Worm (Caenorhabditis elegans): ENCODE measurements around the gene srt-54.
A peak's percentile ranks its signal among the peaks of the same experiment; 100 is the strongest.

Gene srt-54

DNA sequence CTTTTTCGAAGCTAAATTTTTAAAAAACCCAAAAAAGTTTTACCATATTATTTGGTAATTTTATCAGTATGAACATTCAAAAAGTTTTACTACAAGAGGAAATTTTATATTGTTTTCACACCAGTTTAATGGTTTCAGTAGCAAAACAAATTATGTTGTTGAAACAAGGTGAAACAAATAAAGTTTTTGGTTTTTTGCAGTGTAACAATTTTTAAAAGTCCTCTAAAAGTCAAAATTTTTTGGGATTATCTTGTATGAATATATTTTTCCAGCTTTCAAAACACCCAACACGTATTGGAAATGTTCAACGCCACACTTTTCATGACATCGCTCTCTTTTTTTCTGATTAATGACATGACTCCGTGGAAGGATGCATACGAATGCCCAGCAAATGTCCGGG is at the start of gene srt-54:
Gene srt-54, plus strand, starts transcription at position 301 of the 400 bp plus-strand sequence.
- TF ChIP-seq elt-1 (tag; optimal IDR thresholded peaks at IDR 0.05) (no peak), elt-2 (tag; optimal IDR thresholded peaks at IDR 0.05) (no peak), eor-1 (tag; optimal IDR thresholded peaks at IDR 0.05) (no peak), zag-1 (tag; optimal IDR thresholded peaks at IDR 0.05) (no peak), mml-1 (tag; optimal IDR thresholded peaks at IDR 0.05) (no peak)

DNA sequence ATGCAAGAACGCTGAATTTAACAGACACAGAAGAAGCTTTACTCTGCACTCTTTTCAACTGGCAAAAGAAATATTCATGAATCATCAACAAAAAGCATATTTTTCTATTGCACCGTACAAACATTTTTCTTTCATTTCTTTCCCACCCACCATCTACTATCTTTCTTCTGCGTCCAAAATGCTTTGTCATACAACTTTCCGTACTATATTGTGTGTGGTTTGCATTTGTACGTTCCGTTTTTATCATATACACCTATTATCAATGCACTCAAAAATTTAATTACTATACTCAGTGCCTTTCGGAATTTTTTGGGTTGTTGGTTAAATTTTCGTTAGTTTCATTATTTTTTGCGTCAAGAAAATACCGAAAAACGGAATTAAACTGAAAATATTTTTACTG is 49.4 kb upstream of the srt-54 start:
- TF ChIP-seq pqm-1 (tag; optimal IDR thresholded peaks at IDR 0.05), result peak; percentile 27
- no peak for TF ChIP-seq fkh-2 (tag; optimal IDR thresholded peaks at IDR 0.05)
- peak; percentile 41 for TF ChIP-seq elt-2 (tag; optimal IDR thresholded peaks at IDR 0.05)
- no peak for TF ChIP-seq lsy-12 (tag; optimal IDR thresholded peaks at IDR 0.05)
- no peak for TF ChIP-seq pha-4 (tag; optimal IDR thresholded peaks at IDR 0.05)
- TF ChIP-seq nhr-67 (tag; optimal IDR thresholded peaks at IDR 0.05), result no peak
- TF ChIP-seq ZK546.5 (tag; optimal IDR thresholded peaks at IDR 0.05), result no peak
- no peak for TF ChIP-seq nhr-23 (tag; optimal IDR thresholded peaks at IDR 0.05)

DNA sequence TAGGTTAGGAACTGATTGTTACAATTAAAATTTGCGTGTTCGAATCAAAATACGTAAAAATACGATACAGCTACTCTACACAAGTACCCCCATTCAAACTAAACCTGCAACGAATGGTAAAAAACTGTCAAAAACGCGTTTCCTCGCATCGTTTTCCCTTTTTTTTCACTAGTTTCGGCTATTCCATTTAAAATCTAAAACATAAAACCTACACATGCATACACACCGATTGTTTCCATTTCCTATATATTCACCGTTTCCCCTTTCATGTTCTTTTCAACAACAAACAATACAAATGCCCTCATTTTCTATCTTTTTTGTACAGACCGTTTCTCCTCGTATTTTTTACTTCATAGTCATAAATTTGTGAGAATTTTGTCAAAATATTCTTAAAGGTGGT is 48.3 kb upstream of the srt-54 start:
- TF ChIP-seq unc-39 (tag; optimal IDR thresholded peaks at IDR 0.05) (no peak), elt-2 (tag; optimal IDR thresholded peaks at IDR 0.05) (no peak), hmg-11 (tag; optimal IDR thresholded peaks at IDR 0.05) (no peak), egl-5 (tag; optimal IDR thresholded peaks at IDR 0.05) (no peak), ceh-9 (tag; optimal IDR thresholded peaks at IDR 0.05) (no peak), lsy-12 (tag; optimal IDR thresholded peaks at IDR 0.05) (no peak), ztf-11 (tag; optimal IDR thresholded peaks at IDR 0.05) (no peak), ztf-4 (tag; optimal IDR thresholded peaks at IDR 0.05) (no peak), nfya-1 (tag; optimal IDR thresholded peaks at IDR 0.05; ENCODE audit: insufficient read depth) (no peak), ceh-28 (tag; optimal IDR thresholded peaks at IDR 0.05) (no peak), elt-1 (tag; optimal IDR thresholded peaks at IDR 0.05) (no peak), fkh-2 (tag; optimal IDR thresholded peaks at IDR 0.05) (no peak), snpc-4 (tag; optimal IDR thresholded peaks at IDR 0.05) (no peak), egl-27 (tag; optimal IDR thresholded peaks at IDR 0.05) (no peak), jun-1 (tag; optimal IDR thresholded peaks at IDR 0.05) (no peak), aly-2 (tag; optimal IDR thresholded peaks at IDR 0.05) (no peak), elt-3 (tag; optimal IDR thresholded peaks at IDR 0.05) (no peak), nhr-23 (tag; optimal IDR thresholded peaks at IDR 0.05) (no peak), lin-15B (tag; optimal IDR thresholded peaks at IDR 0.05) (no peak), zag-1 (tag; optimal IDR thresholded peaks at IDR 0.05) (no peak)

DNA sequence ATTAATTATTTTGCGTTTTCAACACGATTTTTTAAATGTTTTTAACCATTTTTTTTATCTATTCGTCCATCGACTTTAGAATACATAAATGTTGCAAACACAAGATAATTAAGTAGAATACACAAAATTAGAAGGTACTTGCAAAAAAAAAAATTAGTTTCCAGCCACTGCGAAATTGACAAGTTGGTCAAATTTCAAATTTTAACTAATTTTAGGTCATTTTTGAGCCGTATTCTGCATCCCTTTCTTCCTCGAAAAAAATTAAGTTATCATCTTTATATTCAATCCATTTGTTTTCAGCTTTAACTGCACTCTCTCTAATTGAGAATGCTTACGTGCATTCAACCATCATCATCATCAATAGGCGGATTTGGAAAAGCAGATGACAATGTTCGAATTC is 47.7 kb upstream of the srt-54 start, which contains the start of gene egl-26:
Gene egl-26, plus strand, starts transcription at position 301 of the 400 bp plus-strand sequence.
- TF ChIP-seq nhr-43 (tag; optimal IDR thresholded peaks at IDR 0.05; ENCODE audit: poor library complexity, severe bottlenecking), result no peak
- TF ChIP-seq elt-1 (tag; optimal IDR thresholded peaks at IDR 0.05), result no peak
- no peak for TF ChIP-seq nhr-67 (tag; optimal IDR thresholded peaks at IDR 0.05)
- TF ChIP-seq unc-62 (GFP tag; optimal IDR thresholded peaks at IDR 0.05), result no peak

DNA sequence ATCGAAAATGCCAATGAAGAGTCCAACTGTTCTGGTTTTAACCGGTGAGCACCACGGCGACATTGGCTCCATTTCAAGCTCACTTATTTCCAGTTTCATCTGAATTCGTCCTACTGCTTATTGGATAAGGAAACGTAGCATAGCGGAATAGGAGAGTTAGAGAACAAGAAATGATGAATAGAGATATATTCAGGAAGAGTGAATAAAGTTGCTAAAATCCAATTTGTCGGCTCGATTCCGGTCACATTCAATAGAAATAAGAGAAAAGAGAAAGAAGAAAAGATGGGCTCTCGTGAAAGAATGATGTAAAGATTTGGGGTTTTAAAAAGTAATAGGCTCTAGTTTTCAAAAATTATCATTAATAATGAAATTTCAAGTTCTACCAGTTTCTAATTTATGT is 43.7 kb upstream of the srt-54 start:
- peak; percentile 95 for TF ChIP-seq fkh-10 (GFP tag; optimal IDR thresholded peaks at IDR 0.05)
- no peak for TF ChIP-seq nhr-28 (tag; optimal IDR thresholded peaks at IDR 0.05)

DNA sequence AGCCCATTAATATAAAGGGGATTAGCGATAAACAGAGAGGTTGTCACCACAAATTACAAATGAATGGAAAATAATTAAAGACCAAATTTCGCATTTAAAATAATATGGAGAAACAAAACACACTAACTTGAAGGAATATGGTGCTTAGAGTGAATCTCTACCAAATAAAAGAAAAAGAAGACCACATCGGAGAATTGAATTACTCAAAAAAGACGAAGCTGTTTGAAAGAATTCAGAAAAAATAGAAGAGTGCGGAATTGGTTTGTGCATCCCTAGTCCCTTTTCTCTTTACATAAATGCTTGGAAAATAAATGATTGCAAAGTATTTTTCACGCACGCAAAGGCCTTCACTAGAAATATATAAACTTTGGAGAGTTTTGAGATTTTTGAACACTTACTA is 43.1 kb upstream of the srt-54 start:
- no peak for TF ChIP-seq fos-1 (tag; optimal IDR thresholded peaks at IDR 0.05)
- no peak for TF ChIP-seq unc-62 (GFP tag; optimal IDR thresholded peaks at IDR 0.05)
- TF ChIP-seq ceh-82 (tag; optimal IDR thresholded peaks at IDR 0.05), result no peak
- no peak for TF ChIP-seq aly-2 (tag; optimal IDR thresholded peaks at IDR 0.05)
- TF ChIP-seq lin-15B (tag; optimal IDR thresholded peaks at IDR 0.05), result no peak
